Fruit fly (Drosophila melanogaster): ENCODE measurements around the gene CG6569.

CG6569 gene

dm6 chr3R:21825140-21825539 lies 42.6 kb downstream of the CG6569 start:
- no peak for TF ChIP-seq usp (GFP tag; optimal IDR thresholded peaks at IDR 0.05)
- TF ChIP-seq Dll (optimal IDR thresholded peaks at IDR 0.05) = no peak
- no peak for TF ChIP-seq CG8478 (optimal IDR thresholded peaks at IDR 0.05)

- TF ChIP-seq psq (optimal IDR thresholded peaks at IDR 0.05) (no peak), CG8478 (optimal IDR thresholded peaks at IDR 0.05) (no peak), Dll (optimal IDR thresholded peaks at IDR 0.05) (no peak), pan (optimal IDR thresholded peaks at IDR 0.05) (no peak), EcR (GFP tag; optimal IDR thresholded peaks at IDR 0.05) (no peak), usp (GFP tag; optimal IDR thresholded peaks at IDR 0.05) (no peak)
Observed at dm6 chr3R:21824407-21825006, 43.2 kb downstream of the CG6569 start.

dm6 chr3R:21823699-21824406 lies 43.9 kb downstream of the CG6569 start:
- no peak for TF ChIP-seq psq (optimal IDR thresholded peaks at IDR 0.05)
- no peak for TF ChIP-seq Dll (optimal IDR thresholded peaks at IDR 0.05)
- no peak for TF ChIP-seq usp (GFP tag; optimal IDR thresholded peaks at IDR 0.05)
- TF ChIP-seq pan (optimal IDR thresholded peaks at IDR 0.05) = no peak
- no peak for TF ChIP-seq CG8478 (optimal IDR thresholded peaks at IDR 0.05)
- no peak for TF ChIP-seq EcR (GFP tag; optimal IDR thresholded peaks at IDR 0.05)

dm6 chr3R:21823076-21823475 lies 44.6 kb downstream of the CG6569 start:
- no peak for TF ChIP-seq usp (GFP tag; optimal IDR thresholded peaks at IDR 0.05)
- no peak for TF ChIP-seq psq (optimal IDR thresholded peaks at IDR 0.05)
- no peak for TF ChIP-seq EcR (GFP tag; optimal IDR thresholded peaks at IDR 0.05)
- no peak for TF ChIP-seq Dll (optimal IDR thresholded peaks at IDR 0.05)

dm6 chr3R:21822562-21822933 lies 45.2 kb downstream of the CG6569 start, which contains the start of gene CASK:
Gene CASK, minus strand, starts transcription at chr3R:21822674.
- TF ChIP-seq pan (optimal IDR thresholded peaks at IDR 0.05) = no peak
- no peak for TF ChIP-seq Dll (optimal IDR thresholded peaks at IDR 0.05)
- no peak for TF ChIP-seq EcR (GFP tag; optimal IDR thresholded peaks at IDR 0.05)
- TF ChIP-seq psq (optimal IDR thresholded peaks at IDR 0.05) = no peak
- TF ChIP-seq CG8478 (optimal IDR thresholded peaks at IDR 0.05) = no peak

dm6 chr3R:21821684-21822561 lies 45.8 kb downstream of the CG6569 start:
- TF ChIP-seq usp (GFP tag; optimal IDR thresholded peaks at IDR 0.05) = no peak
- no peak for TF ChIP-seq EcR (GFP tag; optimal IDR thresholded peaks at IDR 0.05)
- TF ChIP-seq psq (optimal IDR thresholded peaks at IDR 0.05) = no peak
- TF ChIP-seq CG8478 (optimal IDR thresholded peaks at IDR 0.05) = no peak
- TF ChIP-seq Dll (optimal IDR thresholded peaks at IDR 0.05) = no peak
- TF ChIP-seq pan (optimal IDR thresholded peaks at IDR 0.05) = no peak
